Fruit fly (Drosophila melanogaster) whole organism: ENCODE results near the gene CG11679.

Experiments
- CG8478 ChIP-seq: fragments of >200 bp; optimal IDR thresholded peaks from 2 replicates; lab custom pipeline; 2018; ENCODE audit warnings: inconsistent platforms
- pan ChIP-seq: fragments of >200 bp; optimal IDR thresholded peaks from 2 replicates; lab custom pipeline; 2017
- psq ChIP-seq: fragments of >200 bp; optimal IDR thresholded peaks from 2 replicates; lab custom pipeline; 2017

dm6 chrX:15758692-15759240 is 20.0 kb upstream of the CG11679 start:
- no peak for TF ChIP-seq CG8478 (lab: Kevin White, UChicago)
- TF ChIP-seq psq: no peak
- no peak for TF ChIP-seq pan (lab: Kevin White, UChicago)
